ENCODE assay signal across 5 fruit fly cellular contexts in genomic region chr3R:10169124-10169766, dm6.
TF ChIP-seq lines count a peak whose summit lies in the region.

No protein-coding gene starts in this region.

- TF ChIP-seq CTCF in whole organism, embryonic (GFP tag; optimal IDR thresholded peaks at IDR 0.05; lab: Kevin White, UChicago), result no peak

TF ChIP-seq in whole organism, adult, 20 proteins besides CTCF, POLR2A, EP300 and RAD21:
- no peak for TF ChIP-seq CG11617 (GFP tag; optimal IDR thresholded peaks at IDR 0.05; lab: Kevin White, UChicago)
- TF ChIP-seq kay (GFP tag; lab: Kevin White, UChicago; ENCODE audit: borderline replicate concordance), result peak; percentile 80
- peak; percentile 66 for TF ChIP-seq tj (GFP tag; optimal IDR thresholded peaks at IDR 0.05; lab: Kevin White, UChicago)
TF ChIP-seq in whole organism, adult: peak in this region for 2.

TF ChIP-seq in whole organism, embryonic, 481 proteins besides CTCF, POLR2A, EP300 and RAD21 (continues in another document):
- TF ChIP-seq zfh1 (GFP tag; IDR thresholded peaks at IDR 0.05; lab: Robert Waterston, UW) (peak; percentile 14; the same call in 1 of the 3 replicates), CG11247 (GFP tag; IDR thresholded peaks at IDR 0.05; lab: Robert Waterston, UW) (no peak), btn (GFP tag; optimal IDR thresholded peaks at IDR 0.05; lab: Kevin White, UChicago) (no peak), CG2116 (GFP tag; optimal IDR thresholded peaks at IDR 0.05; lab: Kevin White, UChicago) (no peak), CG1603 (tag; optimal IDR thresholded peaks at IDR 0.05; lab: Kevin White, UChicago) (peak; percentile 25), CG6654 (GFP tag; optimal IDR thresholded peaks at IDR 0.05; lab: Kevin White, UChicago) (no peak), CG18764 (GFP tag; optimal IDR thresholded peaks at IDR 0.05; lab: Kevin White, UChicago) (no peak), caup (GFP tag; optimal IDR thresholded peaks at IDR 0.05; lab: Kevin White, UChicago; ENCODE audit: severe bottlenecking) (no peak), Pdp1 (GFP tag; optimal IDR thresholded peaks at IDR 0.05; lab: Kevin White, UChicago) (peak in 1 of 2 experiments; percentile 16), gfzf (GFP tag; optimal IDR thresholded peaks at IDR 0.05; lab: Kevin White, UChicago) (no peak), CG14860 (GFP tag; IDR thresholded peaks at IDR 0.05; lab: Robert Waterston, UW; ENCODE audit: partially characterized antibody) (no peak), sim (GFP tag; IDR thresholded peaks at IDR 0.05; lab: Robert Waterston, UW) (0 out of 2 replicates have a peak, but pooled peaks have one; percentile 53), CG13123 (GFP tag; optimal IDR thresholded peaks at IDR 0.05; lab: Kevin White, UChicago) (no peak), chif (GFP tag; optimal IDR thresholded peaks at IDR 0.05; lab: Kevin White, UChicago) (no peak), sens (GFP tag; lab: Kevin White, UChicago) (peak; percentile 85), HHEX (GFP tag; optimal IDR thresholded peaks at IDR 0.05; lab: Kevin White, UChicago) (no peak), usp (GFP tag; optimal IDR thresholded peaks at IDR 0.05; lab: Kevin White, UChicago) (no peak), CG7556 (GFP tag; optimal IDR thresholded peaks at IDR 0.05; lab: Kevin White, UChicago) (no peak), hth (optimal IDR thresholded peaks at IDR 0.05; lab: Kevin White, UChicago) (no peak), Xrp1 (GFP tag; IDR thresholded peaks at IDR 0.05; lab: Robert Waterston, UW) (0 out of 2 replicates have a peak, but pooled peaks have one; percentile 10), Vsx1 (GFP tag; optimal IDR thresholded peaks at IDR 0.05; lab: Kevin White, UChicago) (no peak), cwo (GFP tag; optimal IDR thresholded peaks at IDR 0.05; lab: Kevin White, UChicago) (no peak)

TF ChIP-seq in whole organism, prepupa, 60 proteins besides CTCF, POLR2A, EP300 and RAD21:
- TF ChIP-seq esn (GFP tag; optimal IDR thresholded peaks at IDR 0.05; lab: Kevin White, UChicago), result peak; percentile 16
- peak; percentile 9 for TF ChIP-seq Hr4 (GFP tag; optimal IDR thresholded peaks at IDR 0.05; lab: Kevin White, UChicago)
- 0 out of 3 replicates have a peak, but pooled peaks have one; percentile 8 for TF ChIP-seq CG6163 (GFP tag; IDR thresholded peaks at IDR 0.05; lab: Robert Waterston, UW)
- TF ChIP-seq Met (GFP tag; optimal IDR thresholded peaks at IDR 0.05; lab: Kevin White, UChicago), result no peak
- peak; percentile 44 for TF ChIP-seq fkh (GFP tag; optimal IDR thresholded peaks at IDR 0.05; lab: Kevin White, UChicago)
- no peak for TF ChIP-seq achi (GFP tag; optimal IDR thresholded peaks at IDR 0.05; lab: Kevin White, UChicago)
- TF ChIP-seq CG6854 (GFP tag; optimal IDR thresholded peaks at IDR 0.05; lab: Kevin White, UChicago), result peak; percentile 29

TF ChIP-seq in whole organism, pupa, 21 proteins besides CTCF, POLR2A, EP300 and RAD21:
- TF ChIP-seq fd96Ca (GFP tag; IDR thresholded peaks at IDR 0.05; lab: Robert Waterston, UW), result no peak
- TF ChIP-seq CG14655 (GFP tag; optimal IDR thresholded peaks at IDR 0.05; lab: Kevin White, UChicago), result no peak
- TF ChIP-seq rn (GFP tag; IDR thresholded peaks at IDR 0.05; lab: Robert Waterston, UW), result no peak
- TF ChIP-seq D1 (tag; optimal IDR thresholded peaks at IDR 0.05; lab: Kevin White, UChicago), result no peak
- TF ChIP-seq EcR (GFP tag; optimal IDR thresholded peaks at IDR 0.05; lab: Kevin White, UChicago), result peak; percentile 73

TF ChIP-seq in whole organism, wandering third instar larva, 38 proteins besides CTCF, POLR2A, EP300 and RAD21:
- no peak for TF ChIP-seq Myc (optimal IDR thresholded peaks at IDR 0.05; lab: Kevin White, UChicago)
- no peak for TF ChIP-seq Dfd (GFP tag; optimal IDR thresholded peaks at IDR 0.05; lab: Kevin White, UChicago)
- TF ChIP-seq OdsH (GFP tag; optimal IDR thresholded peaks at IDR 0.05; lab: Kevin White, UChicago), result peak; percentile 15
- no peak for TF ChIP-seq Hr83 (GFP tag; optimal IDR thresholded peaks at IDR 0.05; lab: Kevin White, UChicago; ENCODE audit: poor library complexity, severe bottlenecking)
- TF ChIP-seq ey (GFP tag; optimal IDR thresholded peaks at IDR 0.05; lab: Kevin White, UChicago), result no peak
